Worm (Caenorhabditis elegans) whole organism, L3 larva: ENCODE measurements around the gene B0304.2.

Source experiments
- R02D3.7 ChIP-seq: fragments of 150-350 bp; optimal IDR thresholded peaks from 2 replicates; lab custom pipeline; 2014; ENCODE audit warnings: missing biosample characterization, missing genetic modification characterization
- ZK546.5 ChIP-seq: sonication (generic microtip); optimal IDR thresholded peaks from 2 replicates; lab custom pipeline; 2017; ENCODE audit warnings: missing biosample characterization, missing genetic modification characterization
- aly-2 ChIP-seq: fragments of 150-350 bp; optimal IDR thresholded peaks from 2 replicates; lab custom pipeline; 2014; ENCODE audit warnings: missing biosample characterization, missing genetic modification characterization
- ceh-16 ChIP-seq: sonication (generic microtip); optimal IDR thresholded peaks from 2 replicates; lab custom pipeline; 2017; ENCODE audit warnings: missing biosample characterization, missing genetic modification characterization
- ceh-82 ChIP-seq: fragments of 150-350 bp; optimal IDR thresholded peaks from 2 replicates; lab custom pipeline; 2014; ENCODE audit warnings: missing biosample characterization, missing genetic modification characterization
- daf-12 ChIP-seq: fragments of 150-350 bp; optimal IDR thresholded peaks from 2 replicates; lab custom pipeline; 2014; ENCODE audit warnings: missing biosample characterization, missing genetic modification reagents, missing genetic modification characterization
- egl-27 ChIP-seq: sonication (generic microtip); optimal IDR thresholded peaks from 4 replicates; lab custom pipeline; 2017; ENCODE audit warnings: missing biosample characterization, missing genetic modification reagents, missing genetic modification characterization
- elt-1 ChIP-seq: fragments of 150-350 bp; optimal IDR thresholded peaks from 2 replicates; lab custom pipeline; 2014; ENCODE audit warnings: missing biosample characterization, missing genetic modification characterization
- elt-2 ChIP-seq: sonication (generic microtip); optimal IDR thresholded peaks from 2 replicates; lab custom pipeline; 2016; ENCODE audit warnings: missing genetic modification reagents, mild to moderate bottlenecking, missing genetic modification characterization, missing compliant biosample characterization
- elt-3 ChIP-seq, 3 experiments: fragments of 150-350 bp in 1 of 3; sonication (generic microtip) in 2 of 3; optimal IDR thresholded peaks; 2 replicates in 2 of 3; 4 replicates in 1 of 3; lab custom pipeline; 2014 to 2017; ENCODE audit warnings: missing biosample characterization in 3 of 3, missing genetic modification characterization in 3 of 3
- eor-1 ChIP-seq, 2 experiments: fragments of 150-350 bp; optimal IDR thresholded peaks; 2 replicates each; lab custom pipeline; 2014 to 2018; ENCODE audit warnings: missing biosample characterization in 2 of 2, missing genetic modification characterization in 2 of 2
- fkh-10 ChIP-seq: sonication (generic microtip); optimal IDR thresholded peaks from 2 replicates; lab custom pipeline; 2017; ENCODE audit warnings: missing biosample characterization, missing genetic modification reagents, missing genetic modification characterization
- fos-1 ChIP-seq: fragments of 150-350 bp; optimal IDR thresholded peaks from 2 replicates; lab custom pipeline; 2014; ENCODE audit warnings: missing biosample characterization, missing genetic modification characterization
- lin-15B ChIP-seq: fragments of 150-350 bp; optimal IDR thresholded peaks from 2 replicates; lab custom pipeline; 2014; ENCODE audit warnings: missing biosample characterization, missing genetic modification characterization
- lin-39 ChIP-seq: fragments of 150-350 bp; optimal IDR thresholded peaks from 2 replicates; lab custom pipeline; 2018; ENCODE audit warnings: missing biosample characterization, missing genetic modification reagents, missing genetic modification characterization
- lsy-12 ChIP-seq: sonication (generic microtip); optimal IDR thresholded peaks from 2 replicates; lab custom pipeline; 2016; ENCODE audit warnings: mild to moderate bottlenecking, missing genetic modification characterization, missing compliant biosample characterization
- nfya-1 ChIP-seq: sonication (generic microtip); optimal IDR thresholded peaks from 2 replicates; lab custom pipeline; 2017; ENCODE audit warnings: missing genetic modification characterization, mild to moderate bottlenecking, missing compliant biosample characterization, antibody characterized with exemption, moderate library complexity; ENCODE audit not compliant: insufficient read depth
- nhr-11 ChIP-seq: fragments of 150-350 bp; optimal IDR thresholded peaks from 2 replicates; lab custom pipeline; 2014; ENCODE audit warnings: missing biosample characterization, missing genetic modification characterization
- nhr-12 ChIP-seq: fragments of 150-350 bp; optimal IDR thresholded peaks from 2 replicates; lab custom pipeline; 2014; ENCODE audit warnings: missing biosample characterization, missing genetic modification characterization
- nhr-23 ChIP-seq: fragments of 150-350 bp; optimal IDR thresholded peaks from 2 replicates; lab custom pipeline; 2014; ENCODE audit warnings: missing biosample characterization, missing genetic modification reagents, missing genetic modification characterization
- nhr-237 ChIP-seq: fragments of 150-350 bp; optimal IDR thresholded peaks from 2 replicates; lab custom pipeline; 2014; ENCODE audit warnings: missing biosample characterization, missing genetic modification characterization
- nhr-25 ChIP-seq: sonication (generic microtip); optimal IDR thresholded peaks from 2 replicates; lab custom pipeline; 2017; ENCODE audit warnings: missing biosample characterization, missing genetic modification characterization
- nhr-28 ChIP-seq: fragments of 150-350 bp; optimal IDR thresholded peaks from 2 replicates; lab custom pipeline; 2014; ENCODE audit warnings: missing biosample characterization, missing genetic modification characterization
- nhr-43 ChIP-seq: sonication (generic microtip); optimal IDR thresholded peaks from 2 replicates; lab custom pipeline; 2016; ENCODE audit warnings: mild to moderate bottlenecking, missing genetic modification characterization, missing compliant biosample characterization; ENCODE audit not compliant: poor library complexity, severe bottlenecking
- nhr-67 ChIP-seq: fragments of 150-350 bp; optimal IDR thresholded peaks from 2 replicates; lab custom pipeline; 2014; ENCODE audit warnings: missing biosample characterization, missing genetic modification characterization
- nhr-76 ChIP-seq: fragments of 150-350 bp; sonication (generic microtip); optimal IDR thresholded peaks from 5 replicates; lab custom pipeline; 2014; ENCODE audit warnings: missing biosample characterization, missing genetic modification characterization
- nhr-77 ChIP-seq: fragments of 150-350 bp; optimal IDR thresholded peaks from 2 replicates; lab custom pipeline; 2014; ENCODE audit warnings: missing biosample characterization, missing genetic modification characterization
- pha-4 ChIP-seq: fragments of 150-350 bp; optimal IDR thresholded peaks from 2 replicates; lab custom pipeline; 2014; ENCODE audit warnings: missing biosample characterization, missing genetic modification reagents, missing genetic modification characterization
- sea-2 ChIP-seq: fragments of 150-350 bp; sonication (generic microtip); optimal IDR thresholded peaks from 4 replicates; lab custom pipeline; 2014; ENCODE audit warnings: missing biosample characterization, missing genetic modification reagents, missing genetic modification characterization
- skn-1 ChIP-seq: fragments of 150-350 bp; optimal IDR thresholded peaks from 2 replicates; lab custom pipeline; 2014; ENCODE audit warnings: missing biosample characterization, missing genetic modification characterization
- snpc-4 ChIP-seq: fragments of 150-350 bp; optimal IDR thresholded peaks from 2 replicates; lab custom pipeline; 2014; ENCODE audit warnings: missing biosample characterization, missing genetic modification characterization
- unc-39 ChIP-seq: sonication (generic microtip); optimal IDR thresholded peaks from 4 replicates; lab custom pipeline; 2017; ENCODE audit warnings: missing biosample characterization, missing genetic modification characterization
- unc-62 ChIP-seq: fragments of 150-350 bp; sonication (generic microtip); optimal IDR thresholded peaks from 4 replicates; lab custom pipeline; 2014; ENCODE audit warnings: missing biosample characterization, missing genetic modification reagents, missing genetic modification characterization
- zag-1 ChIP-seq: fragments of 150-350 bp; optimal IDR thresholded peaks from 2 replicates; lab custom pipeline; 2014; ENCODE audit warnings: missing biosample characterization, missing genetic modification characterization
- ztf-11 ChIP-seq: fragments of 150-350 bp; optimal IDR thresholded peaks from 2 replicates; lab custom pipeline; 2014; ENCODE audit warnings: missing biosample characterization, missing genetic modification characterization
- ztf-4 ChIP-seq: fragments of 150-350 bp; optimal IDR thresholded peaks from 2 replicates; lab custom pipeline; 2014; ENCODE audit warnings: missing biosample characterization, missing genetic modification characterization

Gene B0304.2

DNA sequence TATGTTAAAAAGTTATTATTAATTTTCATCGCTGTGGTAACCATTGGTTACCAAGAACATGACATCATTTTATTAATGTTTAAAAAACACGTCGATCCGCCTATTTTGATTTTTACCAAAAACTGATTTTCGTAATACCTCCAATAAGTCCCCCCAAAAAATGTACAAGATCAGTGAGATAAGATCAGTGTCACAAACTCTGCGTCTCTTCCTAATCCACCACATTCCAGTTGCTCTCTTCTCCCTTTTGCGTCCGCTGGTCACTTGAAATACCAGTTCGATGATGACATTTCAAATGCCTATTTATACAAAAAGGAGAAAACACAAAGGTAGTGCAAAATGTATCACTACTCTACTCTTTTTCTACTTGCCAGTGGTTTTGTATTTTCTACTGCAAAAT lies 36.6 kb downstream of the B0304.2 start, which contains the start of gene M03A1.8:
TSS of gene M03A1.8 (plus strand) at position 269 of the 400 bp plus-strand sequence.
- TF ChIP-seq lin-15B (tag; lab: Kevin White, UChicago), result no peak
- no peak for TF ChIP-seq nhr-76
- no peak for TF ChIP-seq zag-1 (tag; lab: Kevin White, UChicago)
- no peak for TF ChIP-seq nhr-11 (tag; lab: Kevin White, UChicago)
- TF ChIP-seq fkh-10 (GFP tag; lab: Kevin White, UChicago), result no peak
- no peak for TF ChIP-seq aly-2 (tag; lab: Kevin White, UChicago)
- no peak for TF ChIP-seq snpc-4 (tag; lab: Kevin White, UChicago)
- no peak for TF ChIP-seq eor-1 (tag; optimal IDR thresholded peaks at IDR 0.05; lab: Kevin White, UChicago)
- no peak for TF ChIP-seq sea-2 (GFP tag; lab: Kevin White, UChicago)
- TF ChIP-seq ceh-16 (tag; lab: Kevin White, UChicago), result no peak
- no peak for TF ChIP-seq pha-4
- TF ChIP-seq nhr-25 (tag; lab: Kevin White, UChicago), result no peak
- TF ChIP-seq ZK546.5 (tag; lab: Kevin White, UChicago), result no peak
- peak; percentile 40 for TF ChIP-seq lsy-12
- TF ChIP-seq ztf-11 (tag; lab: Kevin White, UChicago), result no peak
- TF ChIP-seq ceh-82 (tag; lab: Kevin White, UChicago), result no peak
- no peak for TF ChIP-seq ztf-4 (tag; lab: Kevin White, UChicago)
- no peak for TF ChIP-seq nhr-67 (tag; lab: Kevin White, UChicago)
- TF ChIP-seq egl-27 (tag; lab: Kevin White, UChicago), result no peak
- no peak for TF ChIP-seq nhr-28 (tag; lab: Kevin White, UChicago)
- no peak for TF ChIP-seq nhr-237 (tag; lab: Kevin White, UChicago)
- peak; percentile 1 for TF ChIP-seq nhr-43
- peak; percentile 34 for TF ChIP-seq nhr-23 (tag; lab: Kevin White, UChicago)
- no peak for TF ChIP-seq skn-1 (tag; lab: Kevin White, UChicago)
- peak; percentile 1 for TF ChIP-seq elt-1
- TF ChIP-seq elt-2, result no peak
- TF ChIP-seq unc-39 (tag; lab: Kevin White, UChicago), result no peak
- TF ChIP-seq nfya-1 (tag; lab: Kevin White, UChicago), result no peak
- TF ChIP-seq daf-12, result no peak
- no peak for TF ChIP-seq unc-62 (GFP tag; lab: Kevin White, UChicago)

DNA sequence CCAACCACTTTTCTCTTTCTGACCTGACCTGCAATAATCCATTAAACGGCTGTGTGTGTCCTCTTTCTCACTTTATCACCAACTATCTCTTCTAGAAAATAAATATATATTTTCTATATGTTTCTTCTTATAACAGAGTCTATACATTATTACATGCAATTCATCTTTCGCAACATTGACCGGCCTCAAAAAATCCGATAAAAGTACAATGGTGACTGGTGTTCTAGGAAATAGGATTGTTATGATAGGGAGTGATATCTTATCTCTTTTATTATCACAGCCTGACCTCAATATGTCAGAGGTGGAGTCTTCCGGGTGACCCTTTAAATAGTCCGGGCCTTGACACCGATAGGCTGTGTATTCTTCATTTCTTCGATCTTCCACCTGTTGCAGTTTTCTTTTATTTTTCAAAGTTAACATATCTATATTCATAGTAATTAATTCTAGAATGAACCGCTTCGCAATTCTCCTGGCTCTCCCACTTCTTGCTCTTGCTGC lies 39.1 kb downstream of the B0304.2 start, which contains the start of gene dao-2:
TSS of gene dao-2 (plus strand) at position 448 of the 498 bp plus-strand sequence.
- peak; percentile 21 for TF ChIP-seq lsy-12
- no peak for TF ChIP-seq ZK546.5 (tag; lab: Kevin White, UChicago)
- peak in 2 of 3 experiments; percentile 56 to 75 for TF ChIP-seq elt-3 (tag; optimal IDR thresholded peaks at IDR 0.05; lab: Kevin White, UChicago)
- peak; percentile 98 for TF ChIP-seq nhr-23 (tag; lab: Kevin White, UChicago)

DNA sequence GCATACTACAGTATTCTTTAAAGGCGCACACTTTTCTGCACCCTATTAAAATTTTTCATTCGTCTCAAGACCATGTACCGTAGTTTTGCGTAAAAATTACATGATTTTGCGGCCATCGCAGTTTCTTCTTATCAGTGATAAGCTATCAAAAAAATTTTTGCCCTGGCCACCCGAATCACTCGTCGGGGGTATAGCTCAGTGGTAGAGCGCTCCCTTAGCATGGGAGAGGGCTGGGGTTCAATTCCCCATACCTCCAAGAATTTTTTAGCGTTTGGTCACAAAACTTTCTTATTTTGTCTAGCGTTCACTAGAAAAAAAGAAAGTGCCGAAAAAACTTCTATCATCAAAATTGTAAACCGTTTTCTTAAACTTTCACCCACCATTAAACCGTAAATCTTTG lies 41.8 kb downstream of the B0304.2 start:
- peak; percentile 58 for TF ChIP-seq elt-2
- TF ChIP-seq lsy-12, result peak; percentile 24
- TF ChIP-seq nhr-23 (tag; lab: Kevin White, UChicago), result no peak
- no peak for TF ChIP-seq nfya-1 (tag; lab: Kevin White, UChicago)

DNA sequence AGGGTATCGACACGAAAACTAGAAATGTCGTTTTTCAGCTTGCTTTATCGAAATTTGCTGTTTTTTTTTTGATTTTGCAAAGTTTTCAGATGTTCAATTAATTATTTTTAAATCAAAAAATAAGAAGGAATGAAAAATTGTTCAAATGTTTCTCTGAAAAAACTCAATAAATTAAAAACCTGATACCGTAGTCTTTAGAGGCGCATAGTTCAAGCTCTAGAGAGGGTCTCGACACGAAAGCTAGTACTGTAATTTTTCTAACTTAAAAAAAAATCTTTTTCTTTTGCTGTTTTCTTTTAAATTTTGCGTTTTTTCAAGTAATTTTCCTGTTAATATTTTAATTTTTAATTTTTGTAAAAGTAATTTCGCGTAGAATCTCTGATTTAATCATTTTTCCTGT lies 42.8 kb downstream of the B0304.2 start:
- TF ChIP-seq fos-1 (no peak), lsy-12 (no peak), nhr-43 (no peak), R02D3.7 (tag; lab: Kevin White, UChicago) (no peak), nhr-11 (tag; lab: Kevin White, UChicago) (no peak), unc-62 (GFP tag; lab: Kevin White, UChicago) (no peak), lin-39 (no peak), ceh-16 (tag; lab: Kevin White, UChicago) (no peak), nhr-77 (tag; lab: Kevin White, UChicago) (no peak), nhr-237 (tag; lab: Kevin White, UChicago) (no peak), daf-12 (no peak), nhr-12 (tag; lab: Kevin White, UChicago) (no peak)
